Fruit fly (Drosophila melanogaster): ENCODE data around the gene CG31689.

The CG31689 gene

dm6 chr2L:2748480-2749143 lies 23.1 kb downstream of the CG31689 start (continued):
- TF ChIP-seq pzg (GFP tag; optimal IDR thresholded peaks at IDR 0.05) = peak; percentile 93
- TF ChIP-seq CG6654 (GFP tag; optimal IDR thresholded peaks at IDR 0.05) = peak; percentile 56
- TF ChIP-seq otp (GFP tag; IDR thresholded peaks at IDR 0.05) = peak; percentile 69; the same call in 2 of the 3 replicates
- TF ChIP-seq CG17829 (tag; optimal IDR thresholded peaks at IDR 0.05) = peak; percentile 93
- TF ChIP-seq CG8478 (optimal IDR thresholded peaks at IDR 0.05) = no peak
- no peak for TF ChIP-seq prd (optimal IDR thresholded peaks at IDR 0.05)
- peak; percentile 90 for TF ChIP-seq prd (GFP tag; IDR thresholded peaks at IDR 0.05)
- TF ChIP-seq CG15479 (GFP tag; optimal IDR thresholded peaks at IDR 0.05) = no peak
- TF ChIP-seq CG12744 (GFP tag; optimal IDR thresholded peaks at IDR 0.05) = peak; percentile 28
- TF ChIP-seq gem (tag; optimal IDR thresholded peaks at IDR 0.05) = peak; percentile 95
- TF ChIP-seq CG6854 (GFP tag; optimal IDR thresholded peaks at IDR 0.05) = peak; percentile 72
- TF ChIP-seq Ada2b (GFP tag; IDR thresholded peaks at IDR 0.05) = peak; percentile 62
- peak; percentile 50; the same call in 1 of the 2 replicates for TF ChIP-seq peb (GFP tag; IDR thresholded peaks at IDR 0.05)
- TF ChIP-seq Jarid2 (GFP tag; optimal IDR thresholded peaks at IDR 0.05) = peak; percentile 45
- peak; percentile 63 for TF ChIP-seq Opbp (GFP tag; IDR thresholded peaks at IDR 0.05; ENCODE audit: partially characterized antibody)
- TF ChIP-seq dpn (GFP tag; optimal IDR thresholded peaks at IDR 0.05) = peak; percentile 86 to 89
- peak; percentile 68 for TF ChIP-seq CG1024 (GFP tag; IDR thresholded peaks at IDR 0.05)
- peak; percentile 79 for TF ChIP-seq cwo (GFP tag; optimal IDR thresholded peaks at IDR 0.05)
- peak; percentile 96 for TF ChIP-seq CG10267 (tag; optimal IDR thresholded peaks at IDR 0.05)
- TF ChIP-seq BtbVII (GFP tag; optimal IDR thresholded peaks at IDR 0.05) = peak; percentile 81
- TF ChIP-seq CG2120 (GFP tag; optimal IDR thresholded peaks at IDR 0.05) = peak; percentile 91
- peak; percentile 30 for TF ChIP-seq Spps (tag; optimal IDR thresholded peaks at IDR 0.05)
- peak; percentile 76 for TF ChIP-seq onecut (GFP tag; IDR thresholded peaks at IDR 0.05)
- peak; percentile 80 for TF ChIP-seq CG14710 (tag; optimal IDR thresholded peaks at IDR 0.05)
- TF ChIP-seq CG4360 (GFP tag; IDR thresholded peaks at IDR 0.05) = peak; percentile 36; the same call in 1 of the 2 replicates
- peak; percentile 92 for TF ChIP-seq CG7839 (tag; optimal IDR thresholded peaks at IDR 0.05)
- peak; percentile 85 for TF ChIP-seq Nf-YC (tag; optimal IDR thresholded peaks at IDR 0.05)
- peak; percentile 56; the same call in 1 of the 3 replicates for TF ChIP-seq C15 (GFP tag; IDR thresholded peaks at IDR 0.05)
- TF ChIP-seq CG16813 (GFP tag; IDR thresholded peaks at IDR 0.05; ENCODE audit: partially characterized antibody) = peak; percentile 50; the same call in 2 of the 3 replicates
- peak; percentile 90 for TF ChIP-seq mam (GFP tag; optimal IDR thresholded peaks at IDR 0.05)
- TF ChIP-seq CG8388 (GFP tag; optimal IDR thresholded peaks at IDR 0.05) = peak; percentile 87
- TF ChIP-seq Camta (GFP tag; optimal IDR thresholded peaks at IDR 0.05) = peak; percentile 70
- peak; percentile 88 for TF ChIP-seq tin (GFP tag; optimal IDR thresholded peaks at IDR 0.05)
- no peak; the same call in 1 of the 2 replicates for TF ChIP-seq wor (GFP tag; IDR thresholded peaks at IDR 0.05)
- peak; percentile 76 for TF ChIP-seq CG15601 (tag; optimal IDR thresholded peaks at IDR 0.05)
- peak; percentile 66 for TF ChIP-seq psq (GFP tag; optimal IDR thresholded peaks at IDR 0.05)
- no peak for TF ChIP-seq CG7745 (tag; optimal IDR thresholded peaks at IDR 0.05)
- peak; percentile 59; the same call in 1 of the 3 replicates for TF ChIP-seq CG2889 (GFP tag; IDR thresholded peaks at IDR 0.05)
- peak; percentile 90 for TF ChIP-seq dysf (GFP tag; IDR thresholded peaks at IDR 0.05)
- TF ChIP-seq CG16815 (GFP tag; optimal IDR thresholded peaks at IDR 0.05) = peak; percentile 76
- peak; percentile 68 for TF ChIP-seq Sry-β (GFP tag; optimal IDR thresholded peaks at IDR 0.05)
- peak; percentile 60 for TF ChIP-seq jing (GFP tag; optimal IDR thresholded peaks at IDR 0.05)
- 0 out of 2 replicates have a peak, but pooled peaks have one; percentile 47 for TF ChIP-seq nerfin-2 (GFP tag; IDR thresholded peaks at IDR 0.05; ENCODE audit: partially characterized antibody)
- peak; percentile 74 for TF ChIP-seq CG11560 (tag; IDR thresholded peaks at IDR 0.05)
- peak; percentile 90 for TF ChIP-seq CG12155 (GFP tag; optimal IDR thresholded peaks at IDR 0.05)
- peak; percentile 36; the same call in 1 of the 2 replicates for TF ChIP-seq inv (GFP tag; IDR thresholded peaks at IDR 0.05; ENCODE audit: partially characterized antibody)
- peak; percentile 61; the same call in 1 of the 2 replicates for TF ChIP-seq aop (GFP tag; IDR thresholded peaks at IDR 0.05)
- peak; percentile 94 for TF ChIP-seq slbo (GFP tag; IDR thresholded peaks at IDR 0.05)
- TF ChIP-seq mirr (GFP tag; optimal IDR thresholded peaks at IDR 0.05) = peak; percentile 94

All from whole organism, embryonic.